Worm (Caenorhabditis elegans) whole organism, L1 larva: ENCODE results near the gene F35E8.10.

Experiments
- C04F5.9 ChIP-seq: sonication (generic microtip); optimal IDR thresholded peaks from 2 replicates; lab custom pipeline; 2016; ENCODE audit warnings: missing genetic modification characterization, missing compliant biosample characterization
- aha-1 ChIP-seq: fragments of 150-350 bp; optimal IDR thresholded peaks from 2 replicates; lab custom pipeline; 2014; ENCODE audit warnings: missing biosample characterization, missing genetic modification characterization
- alr-1 ChIP-seq: fragments of 200-800 bp; sonication (Bioruptor generic); optimal IDR thresholded peaks from 2 replicates; lab custom pipeline; 2018; ENCODE audit warnings: borderline replicate concordance, mild to moderate bottlenecking, missing genetic modification characterization, missing compliant biosample characterization
- ceh-82 ChIP-seq, 3 experiments: fragments of 150-350 bp in 1 of 3; sonication (generic microtip) in 2 of 3; optimal IDR thresholded peaks; 2 replicates each; lab custom pipeline; 2014 to 2017; ENCODE audit warnings: missing biosample characterization in 3 of 3, missing genetic modification characterization in 3 of 3
- lsy-2 ChIP-seq, 2 experiments: fragments of 150-350 bp; optimal IDR thresholded peaks; 2 replicates each; lab custom pipeline; 2014; ENCODE audit warnings: missing biosample characterization in 2 of 2, missing genetic modification characterization in 2 of 2
- mab-9 ChIP-seq: fragments of 200-800 bp; sonication (Bioruptor generic); IDR thresholded peaks from 2 replicates; pipeline ENCODE4 v1.3.6; 2022; ENCODE audit warnings: missing genetic modification reagents, missing genetic modification characterization, missing compliant biosample characterization
- pqm-1 ChIP-seq: sonication (generic microtip); optimal IDR thresholded peaks from 3 replicates; lab custom pipeline; 2017; ENCODE audit warnings: missing biosample characterization, missing genetic modification characterization
- snpc-4 ChIP-seq: fragments of 150-350 bp; optimal IDR thresholded peaks from 2 replicates; lab custom pipeline; 2014; ENCODE audit warnings: missing biosample characterization, missing genetic modification characterization
- ztf-11 ChIP-seq, 2 experiments: sonication (generic microtip); optimal IDR thresholded peaks; 2 replicates each; lab custom pipeline; 2016 to 2017; ENCODE audit warnings: missing genetic modification characterization in 2 of 2, missing biosample characterization in 1 of 2, missing compliant biosample characterization in 1 of 2

DNA sequence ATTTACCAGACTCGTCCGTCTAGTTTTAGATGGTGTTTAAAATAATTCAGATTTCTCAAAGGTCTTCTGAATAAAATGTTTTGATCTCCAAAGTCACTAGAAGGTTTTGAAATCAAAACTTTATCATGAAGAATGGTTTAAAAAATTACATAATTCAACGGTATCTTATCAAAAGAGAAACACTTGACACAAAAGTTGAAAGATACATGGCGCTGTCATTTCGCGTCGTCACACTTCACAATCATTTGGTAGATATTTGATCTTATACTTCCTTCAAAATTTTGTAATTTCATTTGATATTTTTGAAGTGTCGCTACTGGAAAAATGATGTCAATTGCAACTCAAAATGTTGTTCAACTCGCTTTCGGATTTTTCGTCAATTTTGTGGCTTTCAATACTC, 36.9 kb upstream of the F35E8.10 start, which contains the start of gene F36G9.3:
- TF ChIP-seq aha-1 (tag; lab: Kevin White, UChicago) (no peak), mab-9 (GFP tag; lab: Robert Waterston, UW) (no peak), lsy-2 (tag; optimal IDR thresholded peaks at IDR 0.05; lab: Kevin White, UChicago) (no peak), ztf-11 (tag; optimal IDR thresholded peaks at IDR 0.05; lab: Kevin White, UChicago) (no peak), pqm-1 (tag; lab: Kevin White, UChicago) (no peak), alr-1 (tag; lab: Kevin White, UChicago) (no peak), snpc-4 (tag; lab: Kevin White, UChicago) (no peak), ceh-82 (tag; optimal IDR thresholded peaks at IDR 0.05; lab: Kevin White, UChicago) (no peak), C04F5.9 (tag; lab: Kevin White, UChicago) (no peak)
